Worm (Caenorhabditis elegans): ENCODE measurements around the gene F23F12.12.

The F23F12.12 gene

DNA sequence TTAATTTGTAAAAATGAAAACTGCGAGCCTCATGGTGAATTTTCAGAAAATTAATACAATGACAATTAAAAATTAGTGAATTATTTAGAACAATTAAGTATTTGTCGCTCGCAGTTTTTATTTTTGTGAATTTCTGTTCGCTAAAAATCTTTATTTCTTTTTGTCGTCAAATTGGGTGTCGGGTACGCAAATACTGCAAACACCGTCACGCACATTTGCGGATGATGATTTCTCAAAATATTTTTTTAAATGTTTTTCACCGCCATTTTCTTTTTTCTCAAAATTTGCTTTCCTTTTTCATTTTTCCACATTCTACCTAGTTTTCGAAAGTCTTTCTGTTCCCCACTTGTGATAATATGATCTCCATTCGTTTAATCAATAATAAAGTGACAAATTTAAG lies 19.0 kb upstream of the F23F12.12 start:
- TF ChIP-seq lsy-2 (tag; optimal IDR thresholded peaks at IDR 0.05) (peak; percentile 72 to 76), tbx-2 (tag; optimal IDR thresholded peaks at IDR 0.05) (no peak), nhr-237 (tag; optimal IDR thresholded peaks at IDR 0.05) (no peak), isw-1 (GFP tag; IDR thresholded peaks at IDR 0.05) (peak; percentile 36), nhr-84 (tag; optimal IDR thresholded peaks at IDR 0.05) (no peak), ceh-8 (GFP tag; optimal IDR thresholded peaks at IDR 0.05) (no peak), snpc-4 (tag; optimal IDR thresholded peaks at IDR 0.05) (peak; percentile 16), C04F5.9 (tag; optimal IDR thresholded peaks at IDR 0.05) (no peak), nhr-12 (tag; optimal IDR thresholded peaks at IDR 0.05) (no peak), lin-15B (tag; optimal IDR thresholded peaks at IDR 0.05) (peak; percentile 13), C34B4.2 (tag; optimal IDR thresholded peaks at IDR 0.05) (no peak), nhr-71 (tag; optimal IDR thresholded peaks at IDR 0.05) (peak; percentile 65), unc-62 (GFP tag; optimal IDR thresholded peaks at IDR 0.05) (no peak), skn-1 (tag; optimal IDR thresholded peaks at IDR 0.05) (peak; percentile 98), hlh-17 (GFP tag; optimal IDR thresholded peaks at IDR 0.05; ENCODE audit: borderline replicate concordance) (no peak), grh-1 (GFP tag; IDR thresholded peaks at IDR 0.05) (no peak), fkh-8 (tag; optimal IDR thresholded peaks at IDR 0.05) (peak; percentile 7), ceh-82 (tag; optimal IDR thresholded peaks at IDR 0.05) (peak; percentile 5 to 50 (median 33)), ceh-88 (GFP tag; IDR thresholded peaks at IDR 0.05) (no peak), pag-3 (tag; optimal IDR thresholded peaks at IDR 0.05; ENCODE audit: borderline replicate concordance, insufficient read depth) (no peak), tlp-1 (tag; optimal IDR thresholded peaks at IDR 0.05) (no peak), nhr-20 (tag; optimal IDR thresholded peaks at IDR 0.05) (peak; percentile 62), lin-35 (GFP tag; optimal IDR thresholded peaks at IDR 0.05) (peak; percentile 54 to 64), hpl-2 (GFP tag; optimal IDR thresholded peaks at IDR 0.05) (no peak), dsc-1 (tag; optimal IDR thresholded peaks at IDR 0.05) (peak; percentile 39), xbp-1 (tag; optimal IDR thresholded peaks at IDR 0.05) (peak; percentile 49), sup-37 (GFP tag; optimal IDR thresholded peaks at IDR 0.05) (no peak), mdl-1 (tag; optimal IDR thresholded peaks at IDR 0.05) (peak in 1 of 2 experiments; percentile 36), sox-4 (tag; optimal IDR thresholded peaks at IDR 0.05) (no peak), ceh-63 (GFP tag; optimal IDR thresholded peaks at IDR 0.05) (no peak), jun-1 (tag; optimal IDR thresholded peaks at IDR 0.05) (no peak), egl-13 (tag; optimal IDR thresholded peaks at IDR 0.05) (no peak), fos-1 (tag; optimal IDR thresholded peaks at IDR 0.05) (peak; percentile 28), F16B12.6 (tag; optimal IDR thresholded peaks at IDR 0.05) (peak; percentile 95), lin-14 (GFP tag; optimal IDR thresholded peaks at IDR 0.05) (no peak), egl-27 (tag; optimal IDR thresholded peaks at IDR 0.05) (no peak), nhr-28 (tag; optimal IDR thresholded peaks at IDR 0.05) (no peak), Y116A8C.19 (tag; optimal IDR thresholded peaks at IDR 0.05; ENCODE audit: borderline replicate concordance) (no peak), unc-86 (tag; optimal IDR thresholded peaks at IDR 0.05) (no peak), sptf-1 (tag; optimal IDR thresholded peaks at IDR 0.05) (no peak), fkh-10 (GFP tag; optimal IDR thresholded peaks at IDR 0.05) (no peak), C16A3.4 (tag; optimal IDR thresholded peaks at IDR 0.05) (peak; percentile 49), lin-39 (tag; optimal IDR thresholded peaks at IDR 0.05) (no peak), efl-1 (optimal IDR thresholded peaks at IDR 0.05) (peak; percentile 64 to 77), efl-1 (GFP tag; optimal IDR thresholded peaks at IDR 0.05 in 1 of 2) (peak; percentile 72 to 96), ceh-90 (tag; optimal IDR thresholded peaks at IDR 0.05) (no peak), rnt-1 (tag; optimal IDR thresholded peaks at IDR 0.05) (peak; percentile 52), nhr-90 (tag; optimal IDR thresholded peaks at IDR 0.05; ENCODE audit: poor library complexity) (peak; percentile 24), dpl-1 (GFP tag; optimal IDR thresholded peaks at IDR 0.05) (peak; percentile 66 to 74 (median 72)), mef-2 (tag; optimal IDR thresholded peaks at IDR 0.05) (no peak), mep-1 (tag; optimal IDR thresholded peaks at IDR 0.05) (peak; percentile 36), irx-1 (tag; optimal IDR thresholded peaks at IDR 0.05) (no peak), nhr-19 (GFP tag; conservative IDR thresholded peaks at IDR 0.05) (peak; percentile 55), aly-2 (tag; optimal IDR thresholded peaks at IDR 0.05) (no peak)
